Fruit fly (Drosophila melanogaster) whole organism, adult: ENCODE data around the gene CG6067.
A peak's percentile ranks its signal among the peaks of the same experiment; 100 is the strongest.

Source experiments
- CG12768 ChIP-seq: fragments of 200-800 bp; sonication (Bioruptor generic); optimal IDR thresholded peaks from 2 replicates; lab custom pipeline; 2017; ENCODE audit warnings: missing biosample characterization, missing genetic modification characterization, mild to moderate bottlenecking, moderate library complexity, missing genetic modification reagents
- CG14711 ChIP-seq: fragments of 200-800 bp; sonication (Bioruptor generic); optimal IDR thresholded peaks from 2 replicates; lab custom pipeline; 2018; ENCODE audit warnings: missing biosample characterization, mild to moderate bottlenecking, missing genetic modification characterization, moderate library complexity
- CG33017 ChIP-seq: fragments of 200-800 bp; sonication (Bioruptor generic); optimal IDR thresholded peaks from 2 replicates; lab custom pipeline; 2018; ENCODE audit warnings: missing biosample characterization, mild to moderate bottlenecking, missing genetic modification characterization, moderate library complexity
- CG7101 ChIP-seq: fragments of 200-800 bp; sonication (Bioruptor generic); optimal IDR thresholded peaks from 2 replicates; lab custom pipeline; 2018; ENCODE audit warnings: missing biosample characterization, mild to moderate bottlenecking, missing genetic modification characterization, moderate library complexity
- Crg-1 ChIP-seq: fragments of 200-800 bp; sonication (Bioruptor generic); optimal IDR thresholded peaks from 2 replicates; lab custom pipeline; 2016; ENCODE audit warnings: missing biosample characterization, missing genetic modification characterization
- Hr96 ChIP-seq: fragments of 200-800 bp; sonication (Bioruptor generic); optimal IDR thresholded peaks from 2 replicates; lab custom pipeline; 2016; ENCODE audit warnings: missing biosample characterization, missing genetic modification characterization
- bab1 ChIP-seq: fragments of 200-800 bp; sonication (Bioruptor generic); optimal IDR thresholded peaks from 3 replicates; lab custom pipeline; 2019; ENCODE audit warnings: missing biosample characterization, mild to moderate bottlenecking, missing genetic modification characterization, moderate library complexity
- cic ChIP-seq: fragments of 200-800 bp; sonication (Bioruptor generic); optimal IDR thresholded peaks from 2 replicates; lab custom pipeline; 2017; ENCODE audit warnings: missing biosample characterization, mild to moderate bottlenecking, missing genetic modification characterization, moderate library complexity
- cnc ChIP-seq, 2 experiments: fragments of >200 bp; optimal IDR thresholded peaks; 2 replicates each; lab custom pipeline; 2017
- kay ChIP-seq: fragments of 200-800 bp; sonication (Bioruptor generic); peaks from one replicate; lab custom pipeline; 2016; ENCODE audit warnings: missing biosample characterization, missing genetic modification characterization, borderline replicate concordance
- ovo ChIP-seq: fragments of 200-800 bp; sonication (Bioruptor generic); optimal IDR thresholded peaks from 2 replicates; lab custom pipeline; 2016; ENCODE audit warnings: missing biosample characterization, missing genetic modification characterization
- pad ChIP-seq: fragments of 200-800 bp; sonication (Bioruptor generic); optimal IDR thresholded peaks from 3 replicates; lab custom pipeline; 2017; ENCODE audit warnings: missing biosample characterization, missing genetic modification characterization, mild to moderate bottlenecking, moderate library complexity, missing genetic modification reagents
- tj ChIP-seq: fragments of 200-800 bp; sonication (Bioruptor generic); optimal IDR thresholded peaks from 3 replicates; lab custom pipeline; 2017; ENCODE audit warnings: missing biosample characterization, mild to moderate bottlenecking, missing genetic modification characterization, moderate library complexity
- toe ChIP-seq: fragments of 200-800 bp; sonication (Bioruptor generic); optimal IDR thresholded peaks from 2 replicates; lab custom pipeline; 2016; ENCODE audit warnings: missing biosample characterization, missing genetic modification characterization

- no peak for TF ChIP-seq bab1 (GFP tag; lab: Kevin White, UChicago)
- TF ChIP-seq Hr96, result peak; percentile 38
- no peak for TF ChIP-seq tj (GFP tag; lab: Kevin White, UChicago)
- no peak for TF ChIP-seq CG14711 (tag; lab: Kevin White, UChicago)
- peak; percentile 7 for TF ChIP-seq CG12768 (GFP tag; lab: Kevin White, UChicago)
- no peak for TF ChIP-seq kay
- TF ChIP-seq CG33017 (tag; lab: Kevin White, UChicago), result no peak
- no peak for TF ChIP-seq cic (GFP tag; lab: Kevin White, UChicago)
- no peak for TF ChIP-seq CG7101
- no peak for TF ChIP-seq Crg-1 (GFP tag; lab: Kevin White, UChicago)
- no peak for TF ChIP-seq ovo (GFP tag; lab: Kevin White, UChicago)
- no peak for TF ChIP-seq cnc (optimal IDR thresholded peaks at IDR 0.05; lab: Kevin White, UChicago)
- no peak for TF ChIP-seq toe (GFP tag; lab: Kevin White, UChicago)
- TF ChIP-seq pad, result no peak
Measured at dm6 chrX:5956646-5957441, 1.4 kb downstream of the CG6067 start.
